Fruit fly (Drosophila melanogaster): ENCODE results near the gene CG14200.

The CG14200 gene

dm6 chrX:19495611-19496583 is 592 bp downstream of the CG14200 start (continued):
- TF ChIP-seq chif (GFP tag; optimal IDR thresholded peaks at IDR 0.05) (peak; percentile 19 to 40), CG14667 (GFP tag; IDR thresholded peaks at IDR 0.05) (peak; percentile 43; the same call in 1 of the 2 replicates), Bteb2 (GFP tag; optimal IDR thresholded peaks at IDR 0.05) (peak; percentile 1), zen (tag; optimal IDR thresholded peaks at IDR 0.05) (no peak), CG18262 (tag; optimal IDR thresholded peaks at IDR 0.05) (peak; percentile 42), Myb (GFP tag; optimal IDR thresholded peaks at IDR 0.05) (peak; percentile 44), CG12391 (tag; optimal IDR thresholded peaks at IDR 0.05) (peak; percentile 22), az2 (GFP tag; optimal IDR thresholded peaks at IDR 0.05) (peak; percentile 35), CG2120 (GFP tag; optimal IDR thresholded peaks at IDR 0.05) (peak; percentile 78), zen2 (GFP tag; IDR thresholded peaks at IDR 0.05; ENCODE audit: partially characterized antibody) (no peak), Hsf (GFP tag; optimal IDR thresholded peaks at IDR 0.05) (peak; percentile 38), CG4328 (GFP tag; optimal IDR thresholded peaks at IDR 0.05) (peak; percentile 56), Ptx1 (GFP tag; IDR thresholded peaks at IDR 0.05) (peak; percentile 66), CG32772 (GFP tag; IDR thresholded peaks at IDR 0.05) (0 out of 2 replicates have a peak, but pooled peaks have one; percentile 14), CG12104 (GFP tag; optimal IDR thresholded peaks at IDR 0.05) (no peak), CG7963 (GFP tag; IDR thresholded peaks at IDR 0.05; ENCODE audit: partially characterized antibody) (no peak), hth (optimal IDR thresholded peaks at IDR 0.05) (no peak), Pdp1 (GFP tag; optimal IDR thresholded peaks at IDR 0.05) (peak; percentile 56 to 71), CG15696 (tag; optimal IDR thresholded peaks at IDR 0.05) (peak; percentile 25), amos (GFP tag; IDR thresholded peaks at IDR 0.05; ENCODE audit: partially characterized antibody) (no peak), CG18599 (GFP tag; optimal IDR thresholded peaks at IDR 0.05) (peak; percentile 79), CG17328 (GFP tag; IDR thresholded peaks at IDR 0.05) (peak; percentile 49; the same call in 1 of the 2 replicates), Deaf1 (tag; optimal IDR thresholded peaks at IDR 0.05) (no peak), z (GFP tag; IDR thresholded peaks at IDR 0.05) (no peak), Antp (GFP tag; optimal IDR thresholded peaks at IDR 0.05) (peak; percentile 73), Taf1 (GFP tag; IDR thresholded peaks at IDR 0.05) (no peak; the same call in 1 of the 2 replicates), CG9215 (GFP tag; IDR thresholded peaks at IDR 0.05) (peak; percentile 62), CG11723 (GFP tag; optimal IDR thresholded peaks at IDR 0.05) (peak; percentile 33), gsb-n (tag; optimal IDR thresholded peaks at IDR 0.05) (no peak), klu (GFP tag; IDR thresholded peaks at IDR 0.05) (peak; percentile 49), fu2 (GFP tag; optimal IDR thresholded peaks at IDR 0.05) (peak; percentile 45), CG15011 (GFP tag; optimal IDR thresholded peaks at IDR 0.05) (no peak), CG31224 (GFP tag; IDR thresholded peaks at IDR 0.05) (0 out of 2 replicates have a peak, but pooled peaks have one; percentile 12), Stat92E (GFP tag; optimal IDR thresholded peaks at IDR 0.05) (no peak), Dip2 (GFP tag; IDR thresholded peaks at IDR 0.05) (no peak), CG2202 (tag; optimal IDR thresholded peaks at IDR 0.05) (no peak), NfI (GFP tag; optimal IDR thresholded peaks at IDR 0.05) (peak; percentile 64), sug (tag; optimal IDR thresholded peaks at IDR 0.05) (peak; percentile 81), Doc3 (GFP tag; IDR thresholded peaks at IDR 0.05; ENCODE audit: partially characterized antibody) (no peak; the same call in 2 of the 3 replicates), tll (GFP tag; optimal IDR thresholded peaks at IDR 0.05) (no peak), CG1647 (GFP tag; optimal IDR thresholded peaks at IDR 0.05) (no peak), CG31441 (GFP tag; IDR thresholded peaks at IDR 0.05) (peak; percentile 39; the same call in 1 of the 2 replicates), Poxn (GFP tag; IDR thresholded peaks at IDR 0.05) (no peak), CG11398 (GFP tag; optimal IDR thresholded peaks at IDR 0.05) (peak; percentile 7), fd102C (GFP tag; optimal IDR thresholded peaks at IDR 0.05) (no peak), Asciz (GFP tag; optimal IDR thresholded peaks at IDR 0.05) (no peak), dysf (GFP tag; IDR thresholded peaks at IDR 0.05) (peak; percentile 75)
